Worm (Caenorhabditis elegans) whole organism, L4 larva: ENCODE data around the gene madf-5.

Source experiments
- R02D3.7 ChIP-seq: fragments of 150-350 bp; sonication (generic microtip); optimal IDR thresholded peaks from 3 replicates; lab custom pipeline; 2014; ENCODE audit warnings: missing biosample characterization, missing genetic modification characterization
- ces-1 ChIP-seq: fragments of 150-350 bp; sonication (generic microtip); optimal IDR thresholded peaks from 4 replicates; lab custom pipeline; 2014; ENCODE audit warnings: missing biosample characterization, missing genetic modification reagents, missing genetic modification characterization
- dmd-9 ChIP-seq: fragments of 200-800 bp; sonication (Bioruptor generic); IDR thresholded peaks from 2 replicates; pipeline ENCODE4 v1.3.6; 2022; ENCODE audit warnings: missing genetic modification reagents, missing genetic modification characterization, missing compliant biosample characterization
- lin-13 ChIP-seq: fragments of 150-350 bp; optimal IDR thresholded peaks from 2 replicates; lab custom pipeline; 2014; ENCODE audit warnings: missing biosample characterization, missing genetic modification reagents, missing genetic modification characterization
- lin-38 ChIP-seq: fragments of 200-800 bp; sonication (Bioruptor generic); IDR thresholded peaks from 2 replicates; pipeline ENCODE4 v1.3.6; 2022; ENCODE audit warnings: missing genetic modification reagents, missing genetic modification characterization, missing compliant biosample characterization
- madf-5 ChIP-seq, 2 experiments: fragments of 200-800 bp; sonication (Bioruptor generic); IDR thresholded peaks; 2 replicates each; pipeline ENCODE4 v1.3.6; 2022; ENCODE audit warnings: missing compliant biosample characterization in 2 of 2, missing genetic modification characterization in 2 of 2
- mep-1 ChIP-seq: fragments of 150-350 bp; sonication (generic microtip); optimal IDR thresholded peaks from 3 replicates; lab custom pipeline; 2014; ENCODE audit warnings: missing biosample characterization, missing genetic modification characterization
- nhr-237 ChIP-seq: sonication (generic microtip); optimal IDR thresholded peaks from 2 replicates; lab custom pipeline; 2017; ENCODE audit warnings: missing biosample characterization, missing genetic modification characterization
- nhr-25 ChIP-seq: sonication (generic microtip); optimal IDR thresholded peaks from 2 replicates; lab custom pipeline; 2017; ENCODE audit warnings: missing genetic modification characterization, mild to moderate bottlenecking, missing compliant biosample characterization, antibody characterized with exemption, moderate library complexity, borderline replicate concordance; ENCODE audit not compliant: insufficient read depth
- unc-62 ChIP-seq, 3 experiments: fragments of 150-350 bp in 1 of 3; sonication (generic microtip); optimal IDR thresholded peaks in 2 of 3; peaks in 1 of 3; 1 replicate in 1 of 3; 2 replicates in 2 of 3; lab custom pipeline; 2014 to 2017; ENCODE audit warnings: missing biosample characterization in 3 of 3, missing genetic modification characterization in 3 of 3, missing genetic modification reagents in 3 of 3, missing genotype in 1 of 3
- zip-11 ChIP-seq: fragments of 200-800 bp; sonication (Bioruptor generic); IDR thresholded peaks from 2 replicates; pipeline ENCODE4 v1.3.6; 2022; ENCODE audit warnings: missing genetic modification characterization, missing compliant biosample characterization

ce11 chrII:14570541-14571160 lies 2.8 kb upstream of the madf-5 start:
- TF ChIP-seq ces-1 (GFP tag; lab: Kevin White, UChicago) (no peak), madf-5 (GFP tag; IDR thresholded peaks at IDR 0.05; lab: Robert Waterston, UW) (peak; percentile 35 to 73; a peak in 2 of 4 replicates), mep-1 (tag; lab: Kevin White, UChicago) (no peak), lin-13 (GFP tag; lab: Kevin White, UChicago) (no peak), lin-38 (no peak), nhr-25 (tag; lab: Kevin White, UChicago) (no peak), nhr-237 (tag; lab: Kevin White, UChicago) (no peak), zip-11 (GFP tag; lab: Robert Waterston, UW) (no peak), unc-62 (GFP tag; optimal IDR thresholded peaks at IDR 0.05 in 1 of 2; lab: Kevin White, UChicago) (peak in 1 of 2 experiments; percentile 86), unc-62 (tag; optimal IDR thresholded peaks at IDR 0.05; lab: Kevin White, UChicago) (no peak), R02D3.7 (tag; lab: Kevin White, UChicago) (no peak), dmd-9 (no peak)
